Worm (Caenorhabditis elegans): ENCODE measurements around the gene far-3.

DNA sequence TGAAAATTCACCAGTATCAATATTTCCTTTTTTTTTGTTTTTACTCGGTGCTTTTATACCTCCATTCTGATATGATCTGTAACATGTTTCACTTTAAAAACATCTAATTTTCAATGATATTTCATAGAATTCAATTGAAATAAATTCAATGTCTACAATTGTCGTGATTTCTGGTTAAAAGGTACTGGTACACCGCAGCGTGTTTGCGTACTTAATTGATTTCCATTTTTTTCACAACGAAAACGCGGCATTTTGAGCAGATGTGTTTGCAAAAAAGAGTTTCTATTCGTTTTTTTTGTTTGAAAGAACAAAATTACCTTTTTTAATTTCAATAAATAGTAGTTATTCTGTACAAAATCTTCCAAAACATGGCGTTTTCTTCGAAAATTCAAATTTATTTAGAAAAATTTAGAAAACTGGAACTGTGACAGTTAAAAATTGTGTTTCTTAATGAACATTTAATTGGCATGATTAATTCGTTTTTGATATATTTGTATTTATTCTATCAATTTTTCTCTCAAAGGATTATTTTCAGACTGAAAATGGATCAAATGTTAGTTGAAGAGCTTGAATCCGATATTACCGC is 26.7 kb downstream of the far-3 start, which contains the start of gene pnn-1:
- TF ChIP-seq jun-1 (tag; optimal IDR thresholded peaks at IDR 0.05) (no peak), tra-1 (GFP tag; IDR thresholded peaks at IDR 0.05) (no peak), ama-1 (optimal IDR thresholded peaks at IDR 0.05) (no peak), Y5F2A.4 (GFP tag; optimal IDR thresholded peaks at IDR 0.05) (no peak), snpc-4 (tag; optimal IDR thresholded peaks at IDR 0.05) (no peak), nhr-6 (tag; optimal IDR thresholded peaks at IDR 0.05) (peak; percentile 44), unc-62 (GFP tag; optimal IDR thresholded peaks at IDR 0.05 in 1 of 2) (no peak), unc-62 (tag; optimal IDR thresholded peaks at IDR 0.05) (no peak), lin-1 (GFP tag; IDR thresholded peaks at IDR 0.05) (no peak), nhr-237 (tag; optimal IDR thresholded peaks at IDR 0.05) (no peak)
